Fruit fly (Drosophila melanogaster): ENCODE data around the gene mab-21.
A peak's percentile ranks its signal among the peaks of the same experiment; 100 is the strongest.

The mab-21 gene

DNA sequence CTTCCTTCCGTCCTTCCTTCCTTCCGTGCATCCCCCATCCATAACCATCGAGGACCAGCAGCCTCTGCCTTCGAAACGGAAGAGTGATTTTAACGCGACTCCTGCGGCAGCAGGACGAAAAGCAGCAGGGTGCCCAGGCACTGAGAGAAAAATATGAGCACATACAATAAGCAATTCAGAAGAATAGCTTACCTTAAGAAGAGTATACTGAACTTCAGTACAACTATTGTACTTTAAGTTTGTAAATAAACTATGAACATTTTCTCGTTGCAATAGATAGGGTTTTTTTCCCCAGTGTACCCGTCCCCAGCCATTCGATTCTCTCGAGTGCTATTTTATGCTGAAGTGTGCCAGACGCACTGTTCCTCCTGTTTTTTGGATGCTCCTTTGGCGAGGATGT lies 18.7 kb upstream of the mab-21 start (continued):
- TF ChIP-seq CG18262 (tag; optimal IDR thresholded peaks at IDR 0.05) (peak; percentile 79), Hr39 (optimal IDR thresholded peaks at IDR 0.05) (no peak), CG30431 (GFP tag; optimal IDR thresholded peaks at IDR 0.05) (peak; percentile 64), seq (GFP tag; IDR thresholded peaks at IDR 0.05) (0 out of 2 replicates have a peak, but pooled peaks have one; percentile 32), wor (GFP tag; IDR thresholded peaks at IDR 0.05) (peak; percentile 56), CG14014 (GFP tag; IDR thresholded peaks at IDR 0.05) (peak; percentile 74), CG4820 (GFP tag; optimal IDR thresholded peaks at IDR 0.05) (peak; percentile 81), CG33557 (GFP tag; optimal IDR thresholded peaks at IDR 0.05) (peak; percentile 77), ewg (GFP tag; optimal IDR thresholded peaks at IDR 0.05) (peak; percentile 68), Mrtf (GFP tag; IDR thresholded peaks at IDR 0.05) (peak; percentile 67; the same call in 2 of the 3 replicates), CG8388 (GFP tag; optimal IDR thresholded peaks at IDR 0.05) (peak; percentile 75), CG9215 (GFP tag; IDR thresholded peaks at IDR 0.05) (peak; percentile 48), CG14441 (GFP tag; IDR thresholded peaks at IDR 0.05) (peak; percentile 72), CG9609 (GFP tag; optimal IDR thresholded peaks at IDR 0.05) (peak; percentile 71), Bteb2 (GFP tag; optimal IDR thresholded peaks at IDR 0.05) (peak; percentile 51), dmrt11E (tag; optimal IDR thresholded peaks at IDR 0.05) (peak; percentile 83), otp (GFP tag; IDR thresholded peaks at IDR 0.05) (peak; percentile 84), trh (GFP tag; optimal IDR thresholded peaks at IDR 0.05) (peak; percentile 50), CG8359 (GFP tag; optimal IDR thresholded peaks at IDR 0.05; ENCODE audit: borderline replicate concordance) (peak; percentile 74), lab (GFP tag; optimal IDR thresholded peaks at IDR 0.05) (peak; percentile 86), CG14667 (GFP tag; IDR thresholded peaks at IDR 0.05) (peak; percentile 59), tgo (GFP tag; IDR thresholded peaks at IDR 0.05) (peak; percentile 72), Nf-YC (tag; optimal IDR thresholded peaks at IDR 0.05) (peak; percentile 59), chif (GFP tag; optimal IDR thresholded peaks at IDR 0.05) (peak; percentile 68 to 88), Dip3 (GFP tag; optimal IDR thresholded peaks at IDR 0.05) (peak; percentile 39), her (GFP tag; optimal IDR thresholded peaks at IDR 0.05) (peak; percentile 68), NC2β (GFP tag; optimal IDR thresholded peaks at IDR 0.05) (peak; percentile 74), gsb (GFP tag; IDR thresholded peaks at IDR 0.05) (no peak), lmd (GFP tag; IDR thresholded peaks at IDR 0.05) (peak; percentile 73), HLH3B (GFP tag; IDR thresholded peaks at IDR 0.05) (peak; percentile 85), CG4328 (GFP tag; optimal IDR thresholded peaks at IDR 0.05) (peak; percentile 60), CG6254 (GFP tag; optimal IDR thresholded peaks at IDR 0.05) (peak; percentile 73), unpg (GFP tag; optimal IDR thresholded peaks at IDR 0.05) (peak; percentile 77), mld (GFP tag; IDR thresholded peaks at IDR 0.05; ENCODE audit: partially characterized antibody) (no peak), CG6791 (GFP tag; IDR thresholded peaks at IDR 0.05; ENCODE audit: partially characterized antibody) (no peak), mam (GFP tag; optimal IDR thresholded peaks at IDR 0.05) (peak; percentile 75), CG2116 (GFP tag; optimal IDR thresholded peaks at IDR 0.05) (peak; percentile 11), pan (optimal IDR thresholded peaks at IDR 0.05) (no peak), pan (GFP tag; optimal IDR thresholded peaks at IDR 0.05 in 1 of 2, IDR thresholded peaks at IDR 0.05 in 1 of 2) (peak in 1 of 2 experiments; percentile 82)

DNA sequence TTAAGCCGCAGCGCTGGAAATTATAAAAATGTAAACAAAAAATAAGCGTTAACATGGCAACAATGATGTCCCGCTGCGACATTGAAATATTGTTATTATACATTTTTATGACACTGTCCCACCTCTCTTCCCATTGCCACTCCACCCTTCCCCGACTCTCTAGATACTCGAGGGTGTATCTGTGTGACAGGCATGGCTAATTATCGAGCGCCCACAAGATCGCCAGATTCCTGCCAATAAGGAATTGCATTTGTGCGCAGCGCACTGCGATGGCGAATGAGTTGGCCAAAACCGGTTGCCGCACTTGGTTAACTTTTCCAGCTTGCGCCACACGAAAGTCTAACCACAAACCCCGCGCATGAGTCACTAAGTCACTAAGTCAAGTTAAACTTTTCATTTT lies 17.6 kb upstream of the mab-21 start:
- TF ChIP-seq crol (GFP tag; IDR thresholded peaks at IDR 0.05) (0 out of 2 replicates have a peak, but pooled peaks have one; percentile 9), Lhr (GFP tag; optimal IDR thresholded peaks at IDR 0.05) (no peak), CG10565 (GFP tag; optimal IDR thresholded peaks at IDR 0.05) (no peak), Ets65A (GFP tag) (peak; percentile 43)
